Fruit fly (Drosophila melanogaster) S2 (cell line): ENCODE data around the gene MFS18.

ENCODE experiments used
- CG8478 ChIP-seq: fragments of >200 bp; optimal IDR thresholded peaks from 2 replicates; lab custom pipeline; 2018
- CTCF ChIP-seq, 2 experiments: fragments of >200 bp; optimal IDR thresholded peaks; 2 replicates each; lab custom pipeline; 2018

MFS18 gene

DNA sequence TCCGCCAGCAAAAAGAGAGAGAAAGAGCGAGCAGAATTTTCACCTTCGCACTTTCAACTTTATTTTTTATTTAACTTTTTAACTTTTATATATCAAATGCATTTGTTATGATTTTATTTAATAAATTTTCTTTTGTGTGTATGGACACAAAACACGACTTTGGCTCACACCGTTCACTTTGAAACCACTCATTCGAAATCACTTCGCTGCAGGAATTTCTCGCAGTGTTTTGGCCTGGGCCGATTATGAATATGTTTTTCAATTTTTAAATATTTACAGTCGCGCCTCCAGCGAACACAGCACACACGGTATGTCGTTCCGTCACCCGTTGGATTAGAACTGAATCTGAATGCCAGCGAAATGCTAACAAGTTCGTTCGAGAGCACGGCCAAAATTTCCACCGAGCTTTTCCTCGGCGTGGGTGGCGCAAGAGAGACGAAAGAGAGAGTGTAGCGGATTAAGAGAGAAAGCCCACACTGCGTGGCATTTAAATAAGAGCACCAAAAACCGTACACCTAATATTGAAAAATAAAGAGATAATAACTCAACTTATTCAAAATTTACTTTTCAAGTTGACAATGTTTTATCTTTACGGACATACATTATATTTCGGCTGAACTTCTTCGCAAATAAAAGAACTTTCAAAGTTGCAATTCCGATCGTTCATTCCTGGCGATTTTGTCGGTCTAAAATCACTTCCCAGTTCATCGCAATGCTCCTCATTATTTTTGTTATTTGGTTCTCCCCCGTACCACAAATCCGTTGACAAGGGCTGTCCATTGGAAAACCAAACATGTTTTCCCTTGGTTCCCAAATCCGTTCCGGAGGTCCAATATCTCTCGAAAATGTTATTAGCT lies 7.3 kb downstream of the MFS18 start, which contains the start of gene CG15431:
TSS of gene CG15431 (minus strand) at position 402 of the 857 bp plus-strand sequence.
- TF ChIP-seq CG8478 (lab: Kevin White, UChicago) (no peak), CTCF (optimal IDR thresholded peaks at IDR 0.05; lab: Kevin White, UChicago) (no peak)

DNA sequence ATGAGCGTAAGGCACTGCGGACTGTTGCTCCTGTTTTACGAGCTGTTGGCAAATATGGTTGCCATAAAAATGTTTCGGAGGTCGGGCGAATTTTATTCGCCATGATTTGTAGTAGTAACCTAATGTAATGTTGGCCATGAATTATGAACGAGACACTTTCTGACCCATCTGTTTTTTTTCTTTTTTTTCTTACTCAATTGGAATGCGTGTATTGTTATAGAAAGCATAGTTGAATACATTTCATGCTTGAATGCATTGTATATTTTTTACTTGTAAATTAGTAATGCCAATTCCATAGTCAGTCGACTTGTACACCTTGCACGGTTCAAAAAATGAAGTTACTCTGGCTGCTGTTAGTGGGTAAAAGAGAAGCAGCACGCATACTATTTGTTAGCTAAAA lies 10.9 kb downstream of the MFS18 start, which contains the start of gene CG43056:
TSS of gene CG43056 (plus strand) at position 301 of the 400 bp plus-strand sequence.
- TF ChIP-seq CTCF (optimal IDR thresholded peaks at IDR 0.05; lab: Kevin White, UChicago) (no peak), CG8478 (lab: Kevin White, UChicago) (no peak)

DNA sequence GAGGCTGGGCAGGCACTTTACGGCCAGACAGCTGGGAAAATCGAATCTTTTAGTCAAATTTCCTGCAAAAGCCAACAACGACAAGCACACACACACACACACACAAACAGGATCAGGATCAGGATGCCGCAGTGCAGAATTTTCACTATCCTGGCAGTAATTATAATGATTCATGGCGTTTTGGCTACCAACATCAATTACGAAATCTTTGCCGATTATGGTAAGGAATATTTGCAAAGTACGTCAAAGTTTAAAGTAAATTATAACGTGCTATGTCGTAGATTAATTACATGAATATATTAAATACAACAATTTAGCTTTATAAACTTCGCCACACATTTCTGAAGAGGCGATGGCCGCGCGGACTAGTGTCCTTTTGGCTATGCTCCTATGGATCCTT lies 14.8 kb downstream of the MFS18 start, which contains the start of the genes CG34177 and CG34178:
TSS of gene CG34177 (plus strand) at position 301 of the 400 bp plus-strand sequence.
TSS of gene CG34178 (plus strand) at position 301 of the 400 bp plus-strand sequence.
- no peak for TF ChIP-seq CTCF (optimal IDR thresholded peaks at IDR 0.05; lab: Kevin White, UChicago)
- no peak for TF ChIP-seq CG8478 (lab: Kevin White, UChicago)

DNA sequence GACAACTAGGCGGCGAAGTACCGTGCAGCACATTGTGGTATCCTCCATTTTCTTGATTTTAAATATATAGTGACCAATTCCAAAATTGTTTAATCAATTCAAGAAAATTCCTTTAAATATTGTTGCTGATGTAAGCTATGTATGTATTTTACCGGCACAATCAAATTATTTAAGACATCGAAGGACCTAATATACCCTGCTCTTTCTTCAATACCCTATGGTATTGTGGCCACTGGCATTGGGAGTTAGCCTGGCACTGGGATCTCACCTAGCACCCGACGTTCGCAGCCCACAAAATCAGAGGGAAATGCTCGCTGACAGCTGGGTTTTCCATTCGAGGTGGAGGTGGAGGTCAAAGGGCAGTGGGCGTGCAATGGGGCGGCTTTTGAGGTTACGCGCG lies 26.3 kb downstream of the MFS18 start:
- no peak for TF ChIP-seq CTCF (optimal IDR thresholded peaks at IDR 0.05; lab: Kevin White, UChicago)
- no peak for TF ChIP-seq CG8478 (lab: Kevin White, UChicago)

DNA sequence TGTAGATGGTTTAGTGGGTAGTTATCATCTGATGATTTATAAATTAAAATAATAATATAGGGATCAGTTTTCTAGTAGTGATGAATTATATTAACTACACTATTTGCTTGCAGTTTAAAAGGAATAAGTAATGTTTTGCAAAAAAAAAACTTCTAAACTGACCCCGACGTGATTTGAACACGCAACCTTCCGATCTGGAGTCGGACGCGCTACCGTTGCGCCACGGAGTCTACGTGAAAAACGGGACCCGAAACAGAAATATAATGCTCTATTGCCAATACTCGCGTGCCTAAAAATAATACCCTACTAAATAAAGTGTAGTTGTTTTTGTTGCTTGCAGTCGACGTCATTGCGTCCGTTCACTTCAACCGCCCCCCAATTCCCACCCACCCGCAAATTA lies 29.6 kb downstream of the MFS18 start:
- no peak for TF ChIP-seq CG8478 (lab: Kevin White, UChicago)
- no peak for TF ChIP-seq CTCF (optimal IDR thresholded peaks at IDR 0.05; lab: Kevin White, UChicago)

DNA sequence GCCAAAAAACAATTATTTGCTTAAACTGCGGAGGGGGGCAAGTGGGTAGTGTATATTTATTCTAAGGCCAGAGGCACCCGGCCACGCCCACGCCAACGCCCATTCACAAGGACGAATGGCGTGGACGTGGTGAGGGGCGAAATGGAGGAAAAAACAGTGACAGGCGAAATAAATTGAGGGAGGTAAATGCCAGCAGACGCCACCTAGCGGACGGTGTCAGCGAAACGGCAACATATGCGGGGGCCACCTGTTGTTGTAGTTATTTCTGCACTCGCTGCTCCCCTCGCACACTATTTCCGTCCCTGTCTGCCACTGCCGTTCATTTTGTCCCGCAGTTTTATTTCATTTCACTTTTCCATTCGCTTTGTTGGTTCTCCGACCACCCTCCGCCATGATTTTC lies 30.5 kb downstream of the MFS18 start:
- TF ChIP-seq CTCF (optimal IDR thresholded peaks at IDR 0.05; lab: Kevin White, UChicago): peak; percentile 87 to 94
- no peak for TF ChIP-seq CG8478 (lab: Kevin White, UChicago)

DNA sequence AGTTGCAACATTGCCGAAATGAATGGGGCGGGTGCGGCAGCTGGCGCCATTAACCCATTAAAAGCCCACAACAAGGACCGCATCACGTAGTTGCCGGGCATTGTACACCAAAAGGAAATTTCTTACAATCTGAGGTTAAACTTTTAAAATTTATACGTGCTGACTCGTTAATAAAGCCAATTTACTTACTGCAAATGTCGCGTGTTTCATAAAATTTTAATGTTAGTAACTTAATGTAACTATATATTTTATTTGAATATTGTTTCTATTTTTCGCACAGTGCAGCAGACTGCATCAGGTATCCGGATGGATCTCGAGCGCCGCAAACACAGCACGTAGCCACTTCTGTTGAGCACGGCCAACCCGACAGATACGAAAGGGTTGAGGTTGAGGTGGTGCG lies 31.5 kb downstream of the MFS18 start:
- TF ChIP-seq CTCF (optimal IDR thresholded peaks at IDR 0.05; lab: Kevin White, UChicago): no peak
- TF ChIP-seq CG8478 (lab: Kevin White, UChicago): no peak

DNA sequence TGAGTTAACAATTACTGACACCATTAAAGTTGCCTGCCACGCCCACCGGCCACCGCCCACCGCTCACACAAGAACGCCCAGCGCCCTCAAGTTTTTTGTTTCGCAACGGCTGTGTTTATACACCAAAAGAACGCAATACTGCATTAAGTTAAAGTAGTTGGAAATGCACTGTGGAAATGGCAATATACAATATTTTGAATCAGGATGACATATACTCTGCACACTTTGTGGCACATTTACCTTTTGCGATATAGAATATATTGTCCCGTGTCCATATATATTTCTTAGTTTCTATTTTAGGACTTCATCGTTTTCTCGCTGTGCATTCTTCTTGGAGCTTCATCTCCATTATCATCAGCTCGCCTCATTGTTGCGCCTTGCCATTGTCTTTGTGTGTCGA lies 32.3 kb downstream of the MFS18 start:
- TF ChIP-seq CG8478 (lab: Kevin White, UChicago): no peak
- no peak for TF ChIP-seq CTCF (optimal IDR thresholded peaks at IDR 0.05; lab: Kevin White, UChicago)

DNA sequence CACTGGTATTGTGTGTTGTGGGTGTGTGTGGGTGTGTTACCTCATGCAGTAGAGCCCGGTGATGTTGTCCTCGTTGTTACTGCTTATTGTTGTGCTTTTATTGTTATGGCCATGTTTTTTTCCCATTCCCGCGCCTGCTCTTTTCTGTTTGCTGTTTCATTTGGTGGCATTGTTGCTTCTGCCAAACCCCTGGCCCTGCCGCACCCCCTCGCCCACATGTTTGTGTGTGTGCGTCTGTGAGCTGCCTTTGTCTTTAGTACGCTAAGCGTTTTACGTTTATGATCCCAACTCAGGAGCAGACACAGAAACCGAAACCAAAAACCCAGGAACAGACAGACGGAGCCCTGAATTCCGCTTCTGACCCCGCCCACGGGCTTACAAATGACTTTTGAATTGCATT lies 34.4 kb downstream of the MFS18 start:
- no peak for TF ChIP-seq CG8478 (lab: Kevin White, UChicago)
- no peak for TF ChIP-seq CTCF (optimal IDR thresholded peaks at IDR 0.05; lab: Kevin White, UChicago)

DNA sequence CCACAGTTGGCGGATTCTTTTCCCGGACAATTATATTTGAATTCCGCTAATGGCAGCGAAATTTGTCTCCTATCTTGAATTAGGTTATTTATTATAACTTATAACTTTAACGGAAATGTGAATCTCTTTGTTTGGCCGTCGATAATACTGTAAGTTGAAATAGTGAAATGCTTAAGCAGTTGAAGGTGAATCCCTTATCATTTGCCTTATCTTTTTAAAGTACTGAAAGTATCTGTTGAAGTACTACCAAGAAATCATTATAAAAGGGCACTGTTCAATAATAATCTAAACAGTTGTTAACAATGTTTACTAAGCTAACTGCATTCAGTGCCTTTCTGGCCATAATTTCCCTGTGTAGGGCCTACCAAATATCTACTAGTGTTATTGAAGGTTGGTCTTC lies 37.6 kb downstream of the MFS18 start, which contains the start of gene CG43055:
TSS of gene CG43055 (plus strand) at position 301 of the 400 bp plus-strand sequence.
- TF ChIP-seq CG8478 (lab: Kevin White, UChicago) (no peak), CTCF (optimal IDR thresholded peaks at IDR 0.05; lab: Kevin White, UChicago) (no peak)

DNA sequence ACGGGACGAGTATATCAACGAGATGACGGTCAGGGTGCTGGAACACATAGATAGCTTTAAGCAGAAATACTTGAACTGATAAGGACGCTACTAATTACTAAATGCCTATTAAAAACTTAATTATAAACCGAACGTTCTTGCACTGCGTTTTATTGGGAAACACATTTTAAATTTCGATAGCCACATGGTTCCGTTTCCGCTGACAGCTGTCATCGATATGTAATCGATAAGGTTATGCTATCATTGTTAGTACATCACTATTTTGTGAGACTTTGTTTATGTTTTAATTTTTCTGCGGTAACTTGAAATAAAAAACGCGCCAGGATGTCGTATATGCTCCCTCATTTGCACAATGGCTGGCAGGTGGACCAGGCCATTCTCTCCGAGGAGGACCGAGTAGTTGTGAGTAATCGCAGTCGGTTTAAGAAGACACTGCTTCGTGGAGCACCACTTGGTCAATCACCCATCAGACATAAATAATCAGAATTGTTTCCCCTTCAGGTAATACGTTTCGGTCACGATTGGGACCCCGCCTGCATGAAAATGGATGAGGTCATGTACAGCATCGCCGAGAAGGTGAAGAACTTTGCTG lies 45.3 kb downstream of the MFS18 start, which contains the start of gene Dim1:
TSS of gene Dim1 (plus strand) at position 239 of the 592 bp plus-strand sequence.
- TF ChIP-seq CG8478 (lab: Kevin White, UChicago) (no peak), CTCF (optimal IDR thresholded peaks at IDR 0.05; lab: Kevin White, UChicago) (no peak)

DNA sequence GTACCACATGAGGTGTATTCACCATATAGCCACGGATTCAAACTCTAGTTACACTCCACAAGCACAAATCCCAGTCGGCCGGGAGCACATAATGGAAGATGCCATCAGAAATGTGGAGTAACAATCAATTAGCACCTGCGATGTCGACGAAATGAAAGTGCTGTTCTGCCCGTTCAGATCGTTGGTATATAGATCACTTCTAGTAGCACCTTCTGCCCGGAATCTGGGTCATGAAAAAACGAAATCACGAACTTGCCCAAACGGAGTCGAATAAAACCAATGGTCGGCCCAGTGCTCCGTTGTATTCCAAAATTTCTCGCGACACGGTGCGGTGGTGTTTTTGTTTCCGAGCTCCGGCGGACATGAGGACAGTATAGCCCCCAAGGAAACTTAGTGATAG lies 47.8 kb downstream of the MFS18 start, which contains the start of gene CG33003:
TSS of gene CG33003 (plus strand) at position 301 of the 400 bp plus-strand sequence.
- no peak for TF ChIP-seq CG8478 (lab: Kevin White, UChicago)
- no peak for TF ChIP-seq CTCF (optimal IDR thresholded peaks at IDR 0.05; lab: Kevin White, UChicago)
